Worm (Caenorhabditis elegans): ENCODE data around the gene Y54G2A.13.
A peak's percentile ranks its signal among the peaks of the same experiment; 100 is the strongest.

Y54G2A.13 gene

ce11 chrIV:2775992-2776630 lies 43.4 kb downstream of the Y54G2A.13 start (continued):
- TF ChIP-seq ceh-8 (GFP tag; optimal IDR thresholded peaks at IDR 0.05) (no peak), unc-98 (GFP tag; IDR thresholded peaks at IDR 0.05) (no peak), ama-1 (optimal IDR thresholded peaks at IDR 0.05) (peak; percentile 31), mdl-1 (tag; optimal IDR thresholded peaks at IDR 0.05) (no peak), isw-1 (GFP tag; IDR thresholded peaks at IDR 0.05) (peak; percentile 42; the same call in 1 of the 2 replicates), fkh-8 (tag; optimal IDR thresholded peaks at IDR 0.05) (peak; percentile 23), nhr-12 (tag; optimal IDR thresholded peaks at IDR 0.05) (no peak), lin-15B (tag; optimal IDR thresholded peaks at IDR 0.05) (no peak), lin-13 (GFP tag; optimal IDR thresholded peaks at IDR 0.05) (no peak), pqm-1 (tag; optimal IDR thresholded peaks at IDR 0.05) (no peak), nhr-237 (tag; optimal IDR thresholded peaks at IDR 0.05) (no peak), alr-1 (tag; optimal IDR thresholded peaks at IDR 0.05; ENCODE audit: borderline replicate concordance) (no peak), aha-1 (tag; optimal IDR thresholded peaks at IDR 0.05) (no peak), mep-1 (tag; optimal IDR thresholded peaks at IDR 0.05) (peak; percentile 36), snpc-4 (tag; optimal IDR thresholded peaks at IDR 0.05) (no peak), unc-86 (tag; optimal IDR thresholded peaks at IDR 0.05) (peak; percentile 27), snu-23 (GFP tag; optimal IDR thresholded peaks at IDR 0.05) (peak; percentile 64), lin-14 (GFP tag; optimal IDR thresholded peaks at IDR 0.05) (peak; percentile 89), hpl-2 (GFP tag; optimal IDR thresholded peaks at IDR 0.05) (no peak), tbx-2 (tag; optimal IDR thresholded peaks at IDR 0.05) (peak; percentile 56), nhr-85 (tag) (no peak), ceh-90 (tag; optimal IDR thresholded peaks at IDR 0.05) (no peak), pag-3 (tag; optimal IDR thresholded peaks at IDR 0.05; ENCODE audit: borderline replicate concordance, insufficient read depth) (peak; percentile 95), efl-1 (optimal IDR thresholded peaks at IDR 0.05) (peak; percentile 47 to 53), efl-1 (GFP tag; optimal IDR thresholded peaks at IDR 0.05 in 1 of 2) (peak; percentile 27 to 92), nhr-19 (GFP tag; conservative IDR thresholded peaks at IDR 0.05) (peak; percentile 47), lir-3 (tag; optimal IDR thresholded peaks at IDR 0.05; ENCODE audit: poor library complexity) (no peak), elt-3 (tag; optimal IDR thresholded peaks at IDR 0.05) (no peak), sox-4 (tag; optimal IDR thresholded peaks at IDR 0.05) (no peak), ceh-88 (GFP tag; IDR thresholded peaks at IDR 0.05) (no peak), nhr-28 (tag; optimal IDR thresholded peaks at IDR 0.05) (no peak), ceh-82 (tag; optimal IDR thresholded peaks at IDR 0.05) (peak in 1 of 3 experiments; percentile 42), jun-1 (tag; optimal IDR thresholded peaks at IDR 0.05) (no peak), fos-1 (tag; optimal IDR thresholded peaks at IDR 0.05) (no peak), unc-130 (tag; optimal IDR thresholded peaks at IDR 0.05) (no peak), dsc-1 (tag; optimal IDR thresholded peaks at IDR 0.05) (peak; percentile 25), tlp-1 (tag; optimal IDR thresholded peaks at IDR 0.05) (no peak), C16A3.4 (tag; optimal IDR thresholded peaks at IDR 0.05) (no peak), nhr-20 (tag; optimal IDR thresholded peaks at IDR 0.05) (peak; percentile 51), lin-35 (GFP tag; optimal IDR thresholded peaks at IDR 0.05) (peak; percentile 1 to 47), nhr-77 (tag; optimal IDR thresholded peaks at IDR 0.05) (no peak), ceh-63 (GFP tag; optimal IDR thresholded peaks at IDR 0.05) (no peak), blmp-1 (tag; optimal IDR thresholded peaks at IDR 0.05) (no peak), zip-4 (GFP tag; optimal IDR thresholded peaks at IDR 0.05) (no peak), lsy-2 (tag; optimal IDR thresholded peaks at IDR 0.05) (peak; percentile 43 to 52), pax-3 (tag; optimal IDR thresholded peaks at IDR 0.05) (no peak), dpl-1 (GFP tag; optimal IDR thresholded peaks at IDR 0.05) (peak in 2 of 3 experiments; percentile 17 to 26), egl-27 (tag; optimal IDR thresholded peaks at IDR 0.05) (no peak), nhr-11 (tag; optimal IDR thresholded peaks at IDR 0.05) (no peak), Y116A8C.19 (tag; optimal IDR thresholded peaks at IDR 0.05; ENCODE audit: borderline replicate concordance) (no peak), sup-37 (GFP tag; optimal IDR thresholded peaks at IDR 0.05) (no peak), egl-13 (tag; optimal IDR thresholded peaks at IDR 0.05) (peak; percentile 19), mab-9 (GFP tag; IDR thresholded peaks at IDR 0.05) (no peak)

Measured in whole organism, L1 larva.